Fruit fly (Drosophila melanogaster): ENCODE data around the gene Dhfr.

Gene Dhfr

DNA sequence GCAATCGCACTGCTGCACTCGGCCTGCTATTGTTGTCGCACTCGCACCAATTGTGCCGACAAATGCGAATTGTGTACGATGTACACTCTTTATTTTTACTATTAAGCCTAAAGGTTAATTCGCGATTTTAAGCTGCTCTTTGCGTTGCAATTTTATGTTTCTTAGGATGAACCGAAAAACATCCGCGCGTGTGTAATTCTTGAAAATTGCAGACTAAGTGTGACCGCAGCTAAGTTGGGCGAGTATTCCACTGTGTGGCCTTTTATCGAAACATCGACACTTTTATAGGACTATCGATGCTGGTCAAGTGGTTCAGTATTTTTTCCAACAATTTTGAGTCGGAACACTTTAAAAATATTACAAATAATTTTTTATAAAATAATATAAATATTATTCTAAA is 27.4 kb upstream of the Dhfr start, which contains the start of gene Pak3 (continued):
- no peak for TF ChIP-seq CG6765 (GFP tag; optimal IDR thresholded peaks at IDR 0.05)
- no peak for TF ChIP-seq croc (GFP tag; conservative IDR thresholded peaks at IDR 0.05)
- no peak for TF ChIP-seq so (GFP tag; IDR thresholded peaks at IDR 0.05)
- TF ChIP-seq ap (GFP tag; IDR thresholded peaks at IDR 0.05), result no peak
- TF ChIP-seq chn (GFP tag; optimal IDR thresholded peaks at IDR 0.05), result no peak
- TF ChIP-seq gt (GFP tag; IDR thresholded peaks at IDR 0.05), result no peak
- no peak for TF ChIP-seq Kr (GFP tag; optimal IDR thresholded peaks at IDR 0.05)
- TF ChIP-seq exex (tag; optimal IDR thresholded peaks at IDR 0.05), result no peak
- TF ChIP-seq hkb (optimal IDR thresholded peaks at IDR 0.05), result no peak
- TF ChIP-seq hkb (GFP tag; IDR thresholded peaks at IDR 0.05), result no peak
- TF ChIP-seq bowl (GFP tag; IDR thresholded peaks at IDR 0.05), result no peak
- no peak for TF ChIP-seq pros (GFP tag; optimal IDR thresholded peaks at IDR 0.05)
- no peak for TF ChIP-seq CG12104 (GFP tag; optimal IDR thresholded peaks at IDR 0.05)
- TF ChIP-seq cato (GFP tag; optimal IDR thresholded peaks at IDR 0.05; ENCODE audit: borderline replicate concordance), result no peak
- peak; percentile 86 for TF ChIP-seq CG9797 (GFP tag; optimal IDR thresholded peaks at IDR 0.05)
- TF ChIP-seq psq (GFP tag; optimal IDR thresholded peaks at IDR 0.05), result no peak
- TF ChIP-seq phol (tag; optimal IDR thresholded peaks at IDR 0.05), result peak; percentile 4
- TF ChIP-seq tio (GFP tag; optimal IDR thresholded peaks at IDR 0.05), result no peak
- TF ChIP-seq CG1792 (GFP tag; optimal IDR thresholded peaks at IDR 0.05), result no peak
- TF ChIP-seq CG1024 (GFP tag; IDR thresholded peaks at IDR 0.05), result no peak
- no peak for TF ChIP-seq Taf1 (GFP tag; IDR thresholded peaks at IDR 0.05)
- peak; percentile 31 for TF ChIP-seq Dek (tag; optimal IDR thresholded peaks at IDR 0.05)
- TF ChIP-seq CG33213 (GFP tag; optimal IDR thresholded peaks at IDR 0.05), result no peak
- TF ChIP-seq CG17186 (GFP tag; optimal IDR thresholded peaks at IDR 0.05), result no peak
- TF ChIP-seq kay (GFP tag; optimal IDR thresholded peaks at IDR 0.05), result no peak
- no peak for TF ChIP-seq eyg (GFP tag; optimal IDR thresholded peaks at IDR 0.05)
- peak; percentile 89 for TF ChIP-seq Dref (GFP tag; IDR thresholded peaks at IDR 0.05)
- no peak for TF ChIP-seq CG43689 (GFP tag; IDR thresholded peaks at IDR 0.05)
- no peak for TF ChIP-seq Hsf (GFP tag; optimal IDR thresholded peaks at IDR 0.05)
- TF ChIP-seq HLH3B (GFP tag; IDR thresholded peaks at IDR 0.05), result no peak
- TF ChIP-seq CG12299 (tag; optimal IDR thresholded peaks at IDR 0.05), result no peak
- no peak for TF ChIP-seq trh (GFP tag; optimal IDR thresholded peaks at IDR 0.05)
- TF ChIP-seq CG10654 (GFP tag; optimal IDR thresholded peaks at IDR 0.05), result no peak
- TF ChIP-seq kah (GFP tag; optimal IDR thresholded peaks at IDR 0.05), result no peak
- no peak for TF ChIP-seq bab2 (GFP tag; optimal IDR thresholded peaks at IDR 0.05)
- no peak for TF ChIP-seq CG10565 (GFP tag; optimal IDR thresholded peaks at IDR 0.05)
- TF ChIP-seq CG33557 (GFP tag; optimal IDR thresholded peaks at IDR 0.05), result no peak
- TF ChIP-seq CG17612 (GFP tag; IDR thresholded peaks at IDR 0.05), result no peak
- no peak for TF ChIP-seq Fer3 (tag; optimal IDR thresholded peaks at IDR 0.05)
- TF ChIP-seq br (optimal IDR thresholded peaks at IDR 0.05), result no peak
- peak; percentile 40 for TF ChIP-seq ewg (GFP tag; optimal IDR thresholded peaks at IDR 0.05)
- TF ChIP-seq Usf (GFP tag; optimal IDR thresholded peaks at IDR 0.05), result no peak
- TF ChIP-seq CG1529 (GFP tag; optimal IDR thresholded peaks at IDR 0.05), result no peak
- no peak for TF ChIP-seq fru (optimal IDR thresholded peaks at IDR 0.05)
- TF ChIP-seq zfh1 (GFP tag; IDR thresholded peaks at IDR 0.05), result no peak
- TF ChIP-seq CG13424 (tag; optimal IDR thresholded peaks at IDR 0.05), result no peak
- TF ChIP-seq CG31388 (GFP tag; optimal IDR thresholded peaks at IDR 0.05), result no peak
- no peak for TF ChIP-seq cwo (GFP tag; optimal IDR thresholded peaks at IDR 0.05)
- no peak for TF ChIP-seq CG14965 (GFP tag; optimal IDR thresholded peaks at IDR 0.05; ENCODE audit: borderline replicate concordance)
- TF ChIP-seq slou (GFP tag; optimal IDR thresholded peaks at IDR 0.05), result no peak
- no peak for TF ChIP-seq sug (tag; optimal IDR thresholded peaks at IDR 0.05)
- no peak for TF ChIP-seq dimm (GFP tag; IDR thresholded peaks at IDR 0.05)
- no peak for TF ChIP-seq prd (optimal IDR thresholded peaks at IDR 0.05)
- no peak for TF ChIP-seq prd (GFP tag; IDR thresholded peaks at IDR 0.05)
- TF ChIP-seq Gsc (GFP tag; IDR thresholded peaks at IDR 0.05), result no peak
